2 worm cellular contexts compared by ENCODE assay signal in the genomic region with DNA sequence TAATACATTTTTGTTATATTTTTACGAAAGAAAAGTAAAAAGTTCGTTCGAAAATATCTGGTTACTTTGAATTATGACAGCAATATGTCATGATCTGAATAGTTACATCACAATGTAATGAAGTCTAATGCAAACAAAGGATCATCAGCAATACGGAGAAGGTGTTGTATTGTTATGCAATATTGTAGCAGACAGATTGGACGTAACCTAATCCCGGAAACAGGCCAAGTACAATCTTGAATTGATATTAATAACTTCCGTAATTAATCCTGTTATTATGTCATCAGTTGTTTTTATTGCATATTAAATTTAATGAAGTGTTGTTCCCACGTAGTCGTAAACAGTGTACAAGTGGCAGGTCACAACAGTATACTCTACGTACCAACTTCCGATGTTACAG.
TF ChIP-seq lines count a peak whose summit lies in the region.

No protein-coding gene starts in this region.

TF ChIP-seq in whole organism, early embryonic, 17 proteins besides CTCF, POLR2A, EP300 and RAD21:
- TF ChIP-seq hmg-4 (GFP tag; optimal IDR thresholded peaks at IDR 0.05; lab: Kevin White, UChicago) (no peak), F13C5.2 (tag; optimal IDR thresholded peaks at IDR 0.05; lab: Kevin White, UChicago) (no peak), ceh-36 (tag; optimal IDR thresholded peaks at IDR 0.05; lab: Kevin White, UChicago) (peak; percentile 3)

TF ChIP-seq in whole organism, mixed stage, embryonic, 35 proteins besides CTCF, POLR2A, EP300 and RAD21:
- no peak for TF ChIP-seq lsy-2 (tag; optimal IDR thresholded peaks at IDR 0.05; lab: Kevin White, UChicago)
- no peak for TF ChIP-seq nhr-28 (tag; optimal IDR thresholded peaks at IDR 0.05; lab: Kevin White, UChicago)
- TF ChIP-seq nhr-2 (tag; optimal IDR thresholded peaks at IDR 0.05; lab: Kevin White, UChicago) = peak; percentile 57
- TF ChIP-seq unc-62 (GFP tag; optimal IDR thresholded peaks at IDR 0.05; lab: Kevin White, UChicago) = no peak
- TF ChIP-seq mls-2 (tag; optimal IDR thresholded peaks at IDR 0.05; lab: Kevin White, UChicago) = no peak
- TF ChIP-seq nhr-237 (tag; optimal IDR thresholded peaks at IDR 0.05; lab: Kevin White, UChicago) = no peak
- TF ChIP-seq lin-13 (tag; optimal IDR thresholded peaks at IDR 0.05; lab: Kevin White, UChicago) = no peak
- no peak for TF ChIP-seq elt-1 (tag; optimal IDR thresholded peaks at IDR 0.05; lab: Kevin White, UChicago; ENCODE audit: borderline replicate concordance, insufficient read depth)
- peak; percentile 60 for TF ChIP-seq zip-8 (tag; optimal IDR thresholded peaks at IDR 0.05; lab: Kevin White, UChicago)
- TF ChIP-seq ztf-11 (tag; optimal IDR thresholded peaks at IDR 0.05; lab: Kevin White, UChicago) = no peak
- TF ChIP-seq bed-3 (GFP tag; optimal IDR thresholded peaks at IDR 0.05; lab: Kevin White, UChicago) = no peak
- no peak for TF ChIP-seq M03D4.4 (tag; optimal IDR thresholded peaks at IDR 0.05; lab: Kevin White, UChicago)
- no peak for TF ChIP-seq blmp-1 (tag; optimal IDR thresholded peaks at IDR 0.05; lab: Kevin White, UChicago)
